Worm (Caenorhabditis elegans) whole organism, L1 larva: ENCODE results near the gene F59D12.3.

Source experiments
- aly-2 ChIP-seq: fragments of 150-350 bp; optimal IDR thresholded peaks from 2 replicates; lab custom pipeline; 2014; ENCODE audit warnings: missing biosample characterization, missing genetic modification characterization
- ceh-88 ChIP-seq: fragments of 200-800 bp; sonication (Bioruptor generic); IDR thresholded peaks from 2 replicates; pipeline ENCODE4 v1.3.6; 2022; ENCODE audit warnings: missing genetic modification characterization, missing compliant biosample characterization
- lsy-2 ChIP-seq, 2 experiments: fragments of 150-350 bp; optimal IDR thresholded peaks; 2 replicates each; lab custom pipeline; 2014; ENCODE audit warnings: missing biosample characterization in 2 of 2, missing genetic modification characterization in 2 of 2
- nhr-11 ChIP-seq: fragments of 150-350 bp; optimal IDR thresholded peaks from 2 replicates; lab custom pipeline; 2014; ENCODE audit warnings: missing biosample characterization, missing genetic modification characterization
- nhr-28 ChIP-seq: fragments of 150-350 bp; optimal IDR thresholded peaks from 2 replicates; lab custom pipeline; 2014; ENCODE audit warnings: missing biosample characterization, missing genetic modification characterization
- nhr-76 ChIP-seq: sonication (generic microtip); optimal IDR thresholded peaks from 2 replicates; lab custom pipeline; 2017; ENCODE audit warnings: missing biosample characterization, missing genetic modification characterization
- sptf-1 ChIP-seq: fragments of 150-350 bp; optimal IDR thresholded peaks from 2 replicates; lab custom pipeline; 2014; ENCODE audit warnings: missing biosample characterization, missing genetic modification characterization

DNA sequence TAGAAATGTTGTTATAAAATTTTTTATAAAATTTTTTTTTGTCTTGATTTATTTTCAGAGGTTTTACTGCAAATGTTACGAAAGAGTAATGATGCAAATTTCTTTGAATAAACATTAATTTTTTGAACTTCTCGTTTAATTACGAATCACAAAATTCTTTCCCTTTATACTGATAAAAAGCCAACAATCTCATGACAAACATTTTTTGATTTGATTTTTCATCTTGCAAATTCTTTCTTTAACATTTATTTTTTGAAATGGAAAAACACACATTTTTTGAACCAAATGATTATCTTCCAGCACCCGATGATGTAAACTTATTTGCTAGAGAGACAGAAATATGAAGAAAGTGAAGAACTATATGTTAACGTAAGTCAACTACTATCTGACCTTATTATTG is 30.6 kb downstream of the F59D12.3 start, which contains the start of gene K09E9.1:
- no peak for TF ChIP-seq lsy-2 (tag; optimal IDR thresholded peaks at IDR 0.05; lab: Kevin White, UChicago)
- TF ChIP-seq nhr-28 (tag; lab: Kevin White, UChicago): no peak
- TF ChIP-seq sptf-1 (tag; lab: Kevin White, UChicago): no peak
- no peak for TF ChIP-seq nhr-11 (tag; lab: Kevin White, UChicago)
- no peak for TF ChIP-seq nhr-76 (tag; lab: Kevin White, UChicago)
- TF ChIP-seq ceh-88 (GFP tag; lab: Robert Waterston, UW): no peak
- TF ChIP-seq aly-2 (tag; lab: Kevin White, UChicago): no peak
